Fruit fly (Drosophila melanogaster): ENCODE measurements around the gene CG43446.

DNA sequence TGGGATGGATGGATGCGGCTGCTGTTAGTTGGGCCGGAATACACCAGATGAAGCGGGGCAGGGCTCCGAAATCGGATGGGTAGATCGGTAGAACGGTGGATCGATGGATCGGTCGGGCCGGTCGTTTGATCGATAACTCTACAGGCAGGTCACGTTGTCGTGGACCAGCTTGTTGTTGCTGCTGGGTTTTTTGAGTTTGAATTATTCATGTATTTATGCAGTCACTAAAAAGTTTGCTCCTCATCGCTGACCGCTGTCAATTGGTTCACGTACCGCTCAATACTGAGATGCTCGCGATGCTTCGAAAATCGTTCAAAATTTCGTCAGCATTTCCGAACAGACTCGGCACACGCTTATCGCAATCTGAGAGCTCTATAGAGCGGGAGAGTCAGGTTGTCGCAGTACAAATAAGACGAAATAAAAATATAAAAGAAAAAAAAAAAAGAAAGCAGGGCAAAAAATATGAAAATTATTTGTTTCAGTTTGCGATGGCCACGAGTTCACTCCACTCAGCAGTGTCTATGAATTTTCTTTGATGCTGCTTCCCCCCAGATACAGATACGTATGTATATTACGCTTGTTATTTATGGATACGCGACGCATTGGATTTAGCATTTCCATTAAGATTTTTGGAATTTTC lies 36.3 kb upstream of the CG43446 start, which contains the start of gene peg:
- TF ChIP-seq Sin3A (optimal IDR thresholded peaks at IDR 0.05) (no peak), insv (optimal IDR thresholded peaks at IDR 0.05) (no peak), psq (optimal IDR thresholded peaks at IDR 0.05) (no peak), h (optimal IDR thresholded peaks at IDR 0.05) (no peak), ttk (optimal IDR thresholded peaks at IDR 0.05) (no peak)
